Fruit fly (Drosophila melanogaster) whole organism, embryonic: Measurements from ENCODE around the gene cu.
A peak's percentile ranks its signal among the peaks of the same experiment; 100 is the strongest.

Experiments used
- B-H1 ChIP-seq: fragments of 200-800 bp; sonication (Bioruptor generic); IDR thresholded peaks from 3 replicates; pipeline ENCODE4 v1.3.6; 2022; ENCODE audit warnings: missing biosample characterization, missing genetic modification characterization
- BtbVII ChIP-seq: fragments of 200-800 bp; sonication (Bioruptor generic); optimal IDR thresholded peaks from 3 replicates; lab custom pipeline; 2017; ENCODE audit warnings: missing biosample characterization, mild to moderate bottlenecking, missing genetic modification characterization
- CG11696 ChIP-seq: fragments of 200-800 bp; sonication (Bioruptor generic); IDR thresholded peaks from 2 replicates; pipeline ENCODE4 v1.3.6; 2022; ENCODE audit warnings: missing biosample characterization, missing genetic modification characterization
- CG12299 ChIP-seq: fragments of 200-800 bp; sonication (Bioruptor generic); optimal IDR thresholded peaks from 2 replicates; lab custom pipeline; 2018; ENCODE audit warnings: missing biosample characterization, mild to moderate bottlenecking, missing genetic modification characterization
- CG12391 ChIP-seq: fragments of 200-800 bp; sonication (Bioruptor generic); optimal IDR thresholded peaks from 3 replicates; lab custom pipeline; 2018; ENCODE audit warnings: missing biosample characterization, mild to moderate bottlenecking, missing genetic modification characterization, moderate library complexity
- CG12942 ChIP-seq: fragments of 200-800 bp; sonication (Bioruptor generic); optimal IDR thresholded peaks from 3 replicates; lab custom pipeline; 2016; ENCODE audit warnings: missing biosample characterization, missing genetic modification characterization
- CG13296 ChIP-seq: fragments of 200-800 bp; sonication (Bioruptor generic); optimal IDR thresholded peaks from 3 replicates; lab custom pipeline; 2018; ENCODE audit warnings: missing biosample characterization, mild to moderate bottlenecking, missing genetic modification characterization
- CG1792 ChIP-seq: fragments of 200-800 bp; sonication (Bioruptor generic); optimal IDR thresholded peaks from 2 replicates; lab custom pipeline; 2016; ENCODE audit warnings: missing biosample characterization, missing genetic modification characterization
- CG2202 ChIP-seq: fragments of 200-800 bp; sonication (Bioruptor generic); optimal IDR thresholded peaks from 2 replicates; lab custom pipeline; 2018; ENCODE audit warnings: missing biosample characterization, mild to moderate bottlenecking, missing genetic modification characterization
- CG34376 ChIP-seq: fragments of 200-800 bp; sonication (Bioruptor generic); optimal IDR thresholded peaks from 2 replicates; lab custom pipeline; 2018; ENCODE audit warnings: missing biosample characterization, mild to moderate bottlenecking, missing genetic modification characterization
- CG34422 ChIP-seq: fragments of 200-800 bp; sonication (Bioruptor generic); IDR thresholded peaks from 3 replicates; pipeline ENCODE4 v1.3.6; 2022; ENCODE audit warnings: missing biosample characterization, missing genetic modification characterization
- CG3838 ChIP-seq: fragments of 200-800 bp; sonication (Bioruptor generic); optimal IDR thresholded peaks from 3 replicates; lab custom pipeline; 2016; ENCODE audit warnings: missing biosample characterization, missing genetic modification characterization
- CG4328 ChIP-seq: fragments of 200-800 bp; sonication (Bioruptor generic); optimal IDR thresholded peaks from 3 replicates; lab custom pipeline; 2017; ENCODE audit warnings: missing biosample characterization, missing genetic modification reagents, missing genetic modification characterization
- CG7786 ChIP-seq: fragments of 200-800 bp; sonication (Bioruptor generic); optimal IDR thresholded peaks from 2 replicates; lab custom pipeline; 2016; ENCODE audit warnings: missing biosample characterization, missing genetic modification characterization
- D19A ChIP-seq: fragments of 200-800 bp; optimal IDR thresholded peaks from 3 replicates; lab custom pipeline; 2019; ENCODE audit warnings: missing biosample characterization, mild to moderate bottlenecking, missing genetic modification characterization, moderate library complexity
- HmgZ ChIP-seq: fragments of 200-800 bp; sonication (Bioruptor generic); optimal IDR thresholded peaks from 2 replicates; lab custom pipeline; 2018; ENCODE audit warnings: missing biosample characterization, mild to moderate bottlenecking, missing genetic modification characterization
- Hmx ChIP-seq: fragments of 200-800 bp; sonication (Bioruptor generic); optimal IDR thresholded peaks from 2 replicates; lab custom pipeline; 2016; ENCODE audit warnings: missing biosample characterization, missing genetic modification characterization
- Meics ChIP-seq: fragments of 200-800 bp; sonication (Bioruptor generic); optimal IDR thresholded peaks from 2 replicates; lab custom pipeline; 2017; ENCODE audit warnings: missing biosample characterization, mild to moderate bottlenecking, missing genetic modification characterization
- NK7.1 ChIP-seq: fragments of 200-800 bp; sonication (Bioruptor generic); optimal IDR thresholded peaks from 3 replicates; lab custom pipeline; 2016; ENCODE audit warnings: missing biosample characterization, missing genetic modification characterization
- Rfx ChIP-seq: fragments of 200-800 bp; sonication (Bioruptor generic); IDR thresholded peaks from 2 replicates; pipeline ENCODE4 v1.3.6; 2022; ENCODE audit warnings: missing biosample characterization, missing genetic modification characterization
- caup ChIP-seq: fragments of 200-800 bp; sonication (Bioruptor generic); optimal IDR thresholded peaks from 3 replicates; lab custom pipeline; 2017; ENCODE audit warnings: missing biosample characterization, mild to moderate bottlenecking, missing genetic modification characterization, moderate library complexity; ENCODE audit not compliant: severe bottlenecking
- chm ChIP-seq: fragments of 200-800 bp; sonication (Bioruptor generic); IDR thresholded peaks from 2 replicates; pipeline ENCODE4 v1.3.6; 2022; ENCODE audit warnings: missing biosample characterization, missing genetic modification characterization
- ci ChIP-seq: fragments of 200-800 bp; sonication (Bioruptor generic); IDR thresholded peaks from 3 replicates; pipeline ENCODE4 v1.3.6; 2022; ENCODE audit warnings: missing biosample characterization, missing genetic modification characterization
- crol ChIP-seq: fragments of 200-800 bp; sonication (Bioruptor generic); IDR thresholded peaks from 2 replicates; pipeline ENCODE4 v1.3.6; 2022; ENCODE audit warnings: missing biosample characterization, missing genetic modification characterization
- crp ChIP-seq, 2 experiments: fragments of 200-800 bp; sonication (Bioruptor generic); optimal IDR thresholded peaks; 2 replicates in 1 of 2; 3 replicates in 1 of 2; lab custom pipeline; 2017; ENCODE audit warnings: missing biosample characterization in 2 of 2, missing genetic modification characterization in 2 of 2, mild to moderate bottlenecking in 1 of 2, moderate library complexity in 1 of 2
- cwo ChIP-seq: fragments of 200-800 bp; sonication (Bioruptor generic); optimal IDR thresholded peaks from 3 replicates; lab custom pipeline; 2017; ENCODE audit warnings: missing biosample characterization, missing genetic modification characterization, mild to moderate bottlenecking, moderate library complexity, missing genetic modification reagents
- danr ChIP-seq: fragments of 200-800 bp; sonication (Bioruptor generic); IDR thresholded peaks from 2 replicates; pipeline ENCODE4 v1.3.6; 2022; ENCODE audit warnings: missing biosample characterization, missing genetic modification characterization
- dm ChIP-seq: fragments of 200-800 bp; sonication (Bioruptor generic); optimal IDR thresholded peaks from 3 replicates; lab custom pipeline; 2016; ENCODE audit warnings: missing biosample characterization, missing genetic modification characterization
- eyg ChIP-seq: fragments of 200-800 bp; sonication (Bioruptor generic); optimal IDR thresholded peaks from 3 replicates; lab custom pipeline; 2016; ENCODE audit warnings: missing biosample characterization, missing genetic modification characterization
- fru ChIP-seq: fragments of >200 bp; optimal IDR thresholded peaks from 2 replicates; lab custom pipeline; 2017
- ftz-f1 ChIP-seq: fragments of 200-800 bp; sonication (Bioruptor generic); optimal IDR thresholded peaks from 2 replicates; lab custom pipeline; 2016; ENCODE audit warnings: missing biosample characterization, missing genetic modification characterization
- gcm2 ChIP-seq: fragments of 200-800 bp; sonication (Bioruptor generic); optimal IDR thresholded peaks from 2 replicates; lab custom pipeline; 2016; ENCODE audit warnings: missing biosample characterization, missing genetic modification characterization
- gem ChIP-seq: fragments of 200-800 bp; sonication (Bioruptor generic); optimal IDR thresholded peaks from 2 replicates; lab custom pipeline; 2019; ENCODE audit warnings: missing biosample characterization, mild to moderate bottlenecking, missing genetic modification characterization, moderate library complexity
- ham ChIP-seq: fragments of 200-800 bp; sonication (Bioruptor generic); IDR thresholded peaks from 2 replicates; pipeline ENCODE4 v1.3.6; 2022; ENCODE audit warnings: missing biosample characterization, missing genetic modification characterization
- jumu ChIP-seq: fragments of 200-800 bp; sonication (Bioruptor generic); optimal IDR thresholded peaks from 3 replicates; lab custom pipeline; 2016; ENCODE audit warnings: missing biosample characterization, missing genetic modification characterization
- kay ChIP-seq: fragments of 200-800 bp; sonication (Bioruptor generic); optimal IDR thresholded peaks from 2 replicates; lab custom pipeline; 2016; ENCODE audit warnings: missing biosample characterization, missing genetic modification characterization
- ken ChIP-seq: fragments of 200-800 bp; sonication (Bioruptor generic); IDR thresholded peaks from 3 replicates; pipeline ENCODE4 v1.3.6; 2022; ENCODE audit warnings: missing biosample characterization, missing genetic modification characterization
- kni ChIP-seq: fragments of 200-800 bp; sonication (Bioruptor generic); optimal IDR thresholded peaks from 3 replicates; lab custom pipeline; 2017; ENCODE audit warnings: mild to moderate bottlenecking, missing biosample characterization, missing genetic modification reagents, missing genetic modification characterization
- lab ChIP-seq: fragments of 200-800 bp; sonication (Bioruptor generic); optimal IDR thresholded peaks from 3 replicates; lab custom pipeline; 2017; ENCODE audit warnings: missing biosample characterization, missing genetic modification characterization, mild to moderate bottlenecking, moderate library complexity, missing genetic modification reagents
- lmd ChIP-seq: fragments of 200-800 bp; sonication (Bioruptor generic); IDR thresholded peaks from 2 replicates; pipeline ENCODE4 v1.3.6; 2022; ENCODE audit warnings: missing biosample characterization, missing genetic modification characterization
- luna ChIP-seq: fragments of 200-800 bp; sonication (Bioruptor generic); optimal IDR thresholded peaks from 2 replicates; lab custom pipeline; 2016; ENCODE audit warnings: missing biosample characterization, missing genetic modification characterization
- mam ChIP-seq: fragments of 200-800 bp; sonication (Bioruptor generic); optimal IDR thresholded peaks from 3 replicates; lab custom pipeline; 2016; ENCODE audit warnings: missing biosample characterization, missing genetic modification characterization
- nau ChIP-seq: fragments of 200-800 bp; sonication (Bioruptor generic); optimal IDR thresholded peaks from 3 replicates; lab custom pipeline; 2017; ENCODE audit warnings: missing biosample characterization, mild to moderate bottlenecking, missing genetic modification characterization, missing genetic modification reagents
- pb ChIP-seq: fragments of 200-800 bp; sonication (Bioruptor generic); optimal IDR thresholded peaks from 3 replicates; lab custom pipeline; 2016; ENCODE audit warnings: missing biosample characterization, missing genetic modification characterization
- pros ChIP-seq: fragments of 200-800 bp; sonication (Bioruptor generic); optimal IDR thresholded peaks from 3 replicates; lab custom pipeline; 2019; ENCODE audit warnings: missing biosample characterization, mild to moderate bottlenecking, missing genetic modification characterization, moderate library complexity
- repo ChIP-seq: fragments of 200-800 bp; sonication (Bioruptor generic); optimal IDR thresholded peaks from 2 replicates; lab custom pipeline; 2016; ENCODE audit warnings: missing biosample characterization, missing genetic modification characterization
- row ChIP-seq: fragments of 200-800 bp; sonication (Bioruptor generic); IDR thresholded peaks from 3 replicates; pipeline ENCODE4 v1.3.6; 2022; ENCODE audit warnings: missing biosample characterization, missing genetic modification characterization
- sens ChIP-seq: fragments of 200-800 bp; sonication (Bioruptor generic); peaks from one replicate; lab custom pipeline; 2016; ENCODE audit warnings: missing biosample characterization, missing genetic modification characterization
- shn ChIP-seq: fragments of 200-800 bp; sonication (Bioruptor generic); optimal IDR thresholded peaks from 3 replicates; lab custom pipeline; 2016; ENCODE audit warnings: missing biosample characterization, missing genetic modification characterization
- sr ChIP-seq: fragments of 200-800 bp; sonication (Bioruptor generic); IDR thresholded peaks from 3 replicates; pipeline ENCODE4 v1.3.6; 2022; ENCODE audit warnings: missing biosample characterization, missing genetic modification characterization
- tna ChIP-seq: fragments of 200-800 bp; sonication (Bioruptor generic); IDR thresholded peaks from 2 replicates; pipeline ENCODE4 v1.3.6; 2022; ENCODE audit warnings: missing biosample characterization, missing genetic modification characterization; ENCODE audit not compliant: partially characterized antibody
- trem ChIP-seq: fragments of 200-800 bp; optimal IDR thresholded peaks from 3 replicates; lab custom pipeline; 2019; ENCODE audit warnings: missing biosample characterization, mild to moderate bottlenecking, missing genetic modification characterization, moderate library complexity

cu gene

dm6 chr3R:11214449-11214950, 17.1 kb downstream of the cu start, which contains the start of gene ZnT86D (continued):
- peak; percentile 60 for TF ChIP-seq D19A (tag; lab: Kevin White, UChicago)
- peak; percentile 78 for TF ChIP-seq gem (tag; lab: Kevin White, UChicago)
- TF ChIP-seq pros (GFP tag; lab: Kevin White, UChicago): peak; percentile 40
- peak; percentile 61 for TF ChIP-seq Rfx (GFP tag; lab: Robert Waterston, UW)
- peak; percentile 56; the same call in 1 of the 2 replicates for TF ChIP-seq lmd (GFP tag; lab: Robert Waterston, UW)
- TF ChIP-seq CG7786 (GFP tag; lab: Kevin White, UChicago): peak; percentile 21
- TF ChIP-seq luna (GFP tag; lab: Kevin White, UChicago): no peak
- TF ChIP-seq CG2202 (tag; lab: Kevin White, UChicago): no peak
- peak; percentile 44 for TF ChIP-seq trem (tag; lab: Kevin White, UChicago)
- TF ChIP-seq jumu (GFP tag; lab: Kevin White, UChicago): peak; percentile 53
- TF ChIP-seq CG3838: peak; percentile 26
- TF ChIP-seq CG12391: peak; percentile 75
- TF ChIP-seq kni (GFP tag; lab: Kevin White, UChicago): peak; percentile 64
- no peak for TF ChIP-seq BtbVII
- TF ChIP-seq gcm2 (GFP tag; lab: Kevin White, UChicago): no peak
- TF ChIP-seq cwo: peak; percentile 49
- peak in 1 of 2 experiments; percentile 20 for TF ChIP-seq crp (GFP tag; optimal IDR thresholded peaks at IDR 0.05; lab: Kevin White, UChicago)
- TF ChIP-seq CG34376: peak; percentile 67
- peak; percentile 39 for TF ChIP-seq NK7.1 (GFP tag; lab: Kevin White, UChicago)
- no peak for TF ChIP-seq Hmx (GFP tag; lab: Kevin White, UChicago)
- peak; percentile 59 for TF ChIP-seq CG4328 (GFP tag; lab: Kevin White, UChicago)
- TF ChIP-seq CG12299 (tag; lab: Kevin White, UChicago): peak; percentile 36
- peak; percentile 74 for TF ChIP-seq HmgZ (tag; lab: Kevin White, UChicago)
- no peak for TF ChIP-seq tna
- peak; percentile 48 for TF ChIP-seq pb (GFP tag; lab: Kevin White, UChicago)
- 0 out of 3 replicates have a peak, but pooled peaks have one; percentile 4 for TF ChIP-seq ken (GFP tag; lab: Robert Waterston, UW)
- no peak for TF ChIP-seq fru (lab: Kevin White, UChicago)
- TF ChIP-seq row (GFP tag; lab: Robert Waterston, UW): peak; percentile 98
- peak; percentile 21 for TF ChIP-seq dm
- peak; percentile 71 for TF ChIP-seq lab (GFP tag; lab: Kevin White, UChicago)
- peak; percentile 75 for TF ChIP-seq Meics (GFP tag; lab: Kevin White, UChicago)
- no peak for TF ChIP-seq B-H1 (GFP tag; lab: Robert Waterston, UW)
- no peak for TF ChIP-seq CG12942 (GFP tag; lab: Kevin White, UChicago)
- TF ChIP-seq kay (GFP tag; lab: Kevin White, UChicago): peak; percentile 40
- TF ChIP-seq ci (GFP tag; lab: Robert Waterston, UW): 0 out of 3 replicates have a peak, but pooled peaks have one; percentile 55
- TF ChIP-seq crol (GFP tag; lab: Robert Waterston, UW): peak; percentile 71
- peak; percentile 45 for TF ChIP-seq CG1792
- TF ChIP-seq nau (GFP tag; lab: Kevin White, UChicago): no peak
- no peak for TF ChIP-seq ham
- no peak for TF ChIP-seq danr
- no peak for TF ChIP-seq chm (GFP tag; lab: Robert Waterston, UW)
- peak; percentile 60 for TF ChIP-seq mam (GFP tag; lab: Kevin White, UChicago)
- no peak for TF ChIP-seq CG11696 (GFP tag; lab: Robert Waterston, UW)
- TF ChIP-seq CG34422: peak; percentile 60; the same call in 2 of the 3 replicates
- peak; percentile 27 for TF ChIP-seq eyg (GFP tag; lab: Kevin White, UChicago)
- TF ChIP-seq repo (GFP tag; lab: Kevin White, UChicago): no peak
- TF ChIP-seq ftz-f1: no peak
- peak; percentile 50 for TF ChIP-seq caup
- TF ChIP-seq sr: no peak
- TF ChIP-seq shn (GFP tag; lab: Kevin White, UChicago): peak; percentile 69
- TF ChIP-seq CG13296 (GFP tag; lab: Kevin White, UChicago): peak; percentile 67
- peak; percentile 90 for TF ChIP-seq sens (GFP tag; lab: Kevin White, UChicago)
